Worm (Caenorhabditis elegans) whole organism, L1 larva: Measurements from ENCODE around the gene T21D12.14.
A peak's percentile ranks its signal among the peaks of the same experiment; 100 is the strongest.

ENCODE experiments used
- C04F5.9 ChIP-seq: sonication (generic microtip); optimal IDR thresholded peaks from 2 replicates; lab custom pipeline; 2016; ENCODE audit warnings: missing genetic modification characterization, missing compliant biosample characterization
- C16A3.4 ChIP-seq: fragments of 150-350 bp; optimal IDR thresholded peaks from 2 replicates; lab custom pipeline; 2014; ENCODE audit warnings: missing biosample characterization, missing genetic modification characterization
- F16B12.6 ChIP-seq: fragments of 150-350 bp; optimal IDR thresholded peaks from 2 replicates; lab custom pipeline; 2014; ENCODE audit warnings: missing biosample characterization, missing genetic modification characterization
- Y116A8C.19 ChIP-seq: sonication (generic microtip); optimal IDR thresholded peaks from 2 replicates; lab custom pipeline; 2016; ENCODE audit warnings: missing compliant biosample characterization, missing genetic modification characterization, borderline replicate concordance
- aha-1 ChIP-seq: fragments of 150-350 bp; optimal IDR thresholded peaks from 2 replicates; lab custom pipeline; 2014; ENCODE audit warnings: missing biosample characterization, missing genetic modification characterization
- blmp-1 ChIP-seq: fragments of 150-350 bp; optimal IDR thresholded peaks from 2 replicates; lab custom pipeline; 2014; ENCODE audit warnings: missing biosample characterization, missing genetic modification characterization
- ceh-8 ChIP-seq: fragments of 200-800 bp; sonication (Bioruptor generic); optimal IDR thresholded peaks from 2 replicates; lab custom pipeline; 2018; ENCODE audit warnings: mild to moderate bottlenecking, missing genetic modification characterization, moderate library complexity, missing compliant biosample characterization
- ceh-88 ChIP-seq: fragments of 200-800 bp; sonication (Bioruptor generic); IDR thresholded peaks from 2 replicates; pipeline ENCODE4 v1.3.6; 2022; ENCODE audit warnings: missing genetic modification characterization, missing compliant biosample characterization
- ceh-90 ChIP-seq: sonication (generic microtip); optimal IDR thresholded peaks from 2 replicates; lab custom pipeline; 2016; ENCODE audit warnings: missing genetic modification characterization, missing compliant biosample characterization
- dpl-1 ChIP-seq, 3 experiments: fragments of 150-350 bp in 2 of 3; sonication (generic microtip) in 1 of 3; optimal IDR thresholded peaks; 2 replicates each; lab custom pipeline; 2014 to 2017; ENCODE audit warnings: missing biosample characterization in 3 of 3, missing genetic modification characterization in 3 of 3, missing genetic modification reagents in 3 of 3
- dsc-1 ChIP-seq: sonication (generic microtip); optimal IDR thresholded peaks from 2 replicates; lab custom pipeline; 2016; ENCODE audit warnings: mild to moderate bottlenecking, missing genetic modification characterization, missing compliant biosample characterization
- efl-1 ChIP-seq, 4 experiments: fragments of 150-350 bp; optimal IDR thresholded peaks in 3 of 4; peaks in 1 of 4; 1 replicate in 1 of 4; 2 replicates in 3 of 4; lab custom pipeline; 2014; ENCODE audit warnings: missing biosample characterization in 2 of 4, missing genetic modification characterization in 2 of 4, missing genetic modification reagents in 2 of 4
- egl-13 ChIP-seq: sonication (generic microtip); optimal IDR thresholded peaks from 2 replicates; lab custom pipeline; 2016; ENCODE audit warnings: missing genotype, missing genetic modification reagents, missing genetic modification characterization, missing compliant biosample characterization
- elt-2 ChIP-seq: sonication (generic microtip); optimal IDR thresholded peaks from 2 replicates; lab custom pipeline; 2016; ENCODE audit warnings: missing genetic modification characterization, mild to moderate bottlenecking, inconsistent platforms, missing compliant biosample characterization, missing genetic modification reagents
- elt-3 ChIP-seq, 6 experiments: fragments of 150-350 bp in 1 of 6; sonication (generic microtip); optimal IDR thresholded peaks; 2 replicates each; lab custom pipeline; 2017 to 2018; ENCODE audit warnings: missing biosample characterization in 6 of 6, missing genetic modification characterization in 6 of 6, inconsistent platforms in 1 of 6
- fkh-10 ChIP-seq: sonication (generic microtip); optimal IDR thresholded peaks from 2 replicates; lab custom pipeline; 2017; ENCODE audit warnings: missing biosample characterization, missing genetic modification reagents, missing genetic modification characterization
- fkh-4 ChIP-seq: sonication (generic microtip); optimal IDR thresholded peaks from 2 replicates; lab custom pipeline; 2016; ENCODE audit warnings: missing compliant biosample characterization, missing genetic modification characterization, borderline replicate concordance
- fkh-8 ChIP-seq: sonication (generic microtip); optimal IDR thresholded peaks from 2 replicates; lab custom pipeline; 2016; ENCODE audit warnings: mild to moderate bottlenecking, missing genetic modification characterization, missing compliant biosample characterization
- hlh-4 ChIP-seq: sonication (generic microtip); optimal IDR thresholded peaks from 2 replicates; lab custom pipeline; 2016; ENCODE audit warnings: mild to moderate bottlenecking, missing genetic modification characterization, missing compliant biosample characterization
- hpl-2 ChIP-seq: fragments of 150-350 bp; optimal IDR thresholded peaks from 2 replicates; lab custom pipeline; 2014; ENCODE audit warnings: missing biosample characterization, missing genetic modification reagents, missing genetic modification characterization
- irx-1 ChIP-seq: sonication (generic microtip); optimal IDR thresholded peaks from 2 replicates; lab custom pipeline; 2016; ENCODE audit warnings: missing genetic modification characterization, missing compliant biosample characterization
- lin-13 ChIP-seq: fragments of 150-350 bp; optimal IDR thresholded peaks from 2 replicates; lab custom pipeline; 2014; ENCODE audit warnings: missing biosample characterization, missing genetic modification reagents, missing genetic modification characterization
- lin-14 ChIP-seq: fragments of 200-800 bp; sonication (Bioruptor generic); optimal IDR thresholded peaks from 2 replicates; lab custom pipeline; 2018; ENCODE audit warnings: mild to moderate bottlenecking, missing genetic modification characterization, moderate library complexity, missing compliant biosample characterization
- lin-15B ChIP-seq: fragments of 150-350 bp; sonication (generic microtip); optimal IDR thresholded peaks from 3 replicates; lab custom pipeline; 2014; ENCODE audit warnings: missing biosample characterization, missing genetic modification characterization
- lin-35 ChIP-seq, 2 experiments: fragments of 150-350 bp; optimal IDR thresholded peaks; 2 replicates each; lab custom pipeline; 2014; ENCODE audit warnings: missing biosample characterization in 2 of 2, missing genetic modification characterization in 2 of 2, missing genetic modification reagents in 2 of 2
- lir-3 ChIP-seq: sonication (generic microtip); optimal IDR thresholded peaks from 2 replicates; lab custom pipeline; 2016; ENCODE audit warnings: mild to moderate bottlenecking, missing genetic modification characterization, moderate library complexity, missing compliant biosample characterization; ENCODE audit not compliant: poor library complexity
- lsy-2 ChIP-seq, 2 experiments: fragments of 150-350 bp; optimal IDR thresholded peaks; 2 replicates each; lab custom pipeline; 2014; ENCODE audit warnings: missing biosample characterization in 2 of 2, missing genetic modification characterization in 2 of 2
- nhr-11 ChIP-seq: fragments of 150-350 bp; optimal IDR thresholded peaks from 2 replicates; lab custom pipeline; 2014; ENCODE audit warnings: missing biosample characterization, missing genetic modification characterization
- nhr-12 ChIP-seq: sonication (generic microtip); optimal IDR thresholded peaks from 2 replicates; lab custom pipeline; 2017; ENCODE audit warnings: missing biosample characterization, missing genetic modification characterization
- nhr-19 ChIP-seq: fragments of 200-800 bp; sonication (Bioruptor generic); conservative IDR thresholded peaks from 2 replicates; pipeline ENCODE4 v1.3.6; 2022; ENCODE audit warnings: missing genetic modification characterization, missing compliant biosample characterization
- nhr-20 ChIP-seq: sonication (generic microtip); optimal IDR thresholded peaks from 2 replicates; lab custom pipeline; 2016; ENCODE audit warnings: mild to moderate bottlenecking, missing genetic modification characterization, missing compliant biosample characterization
- nhr-237 ChIP-seq: fragments of 150-350 bp; optimal IDR thresholded peaks from 2 replicates; lab custom pipeline; 2014; ENCODE audit warnings: missing biosample characterization, missing genetic modification characterization
- nhr-47 ChIP-seq: sonication (generic microtip); optimal IDR thresholded peaks from 2 replicates; lab custom pipeline; 2016; ENCODE audit warnings: mild to moderate bottlenecking, missing genetic modification characterization, moderate library complexity, missing compliant biosample characterization
- nhr-71 ChIP-seq: sonication (generic microtip); optimal IDR thresholded peaks from 2 replicates; lab custom pipeline; 2016; ENCODE audit warnings: mild to moderate bottlenecking, missing genetic modification characterization, moderate library complexity, missing compliant biosample characterization
- nhr-85 ChIP-seq: sonication (generic microtip); peaks from one replicate; lab custom pipeline; 2016; ENCODE audit warnings: missing genetic modification characterization, inconsistent platforms, missing compliant biosample characterization
- nhr-90 ChIP-seq: sonication (generic microtip); optimal IDR thresholded peaks from 2 replicates; lab custom pipeline; 2016; ENCODE audit warnings: mild to moderate bottlenecking, missing genetic modification characterization, missing compliant biosample characterization; ENCODE audit not compliant: poor library complexity
- pag-3 ChIP-seq: sonication (generic microtip); optimal IDR thresholded peaks from 2 replicates; lab custom pipeline; 2017; ENCODE audit warnings: missing genetic modification characterization, mild to moderate bottlenecking, missing compliant biosample characterization, antibody characterized with exemption, borderline replicate concordance; ENCODE audit not compliant: insufficient read depth
- pax-3 ChIP-seq: fragments of 200-800 bp; sonication (Bioruptor generic); optimal IDR thresholded peaks from 2 replicates; lab custom pipeline; 2018; ENCODE audit warnings: mild to moderate bottlenecking, missing genetic modification characterization, moderate library complexity, missing compliant biosample characterization
- rnt-1 ChIP-seq: sonication (generic microtip); optimal IDR thresholded peaks from 2 replicates; lab custom pipeline; 2016; ENCODE audit warnings: mild to moderate bottlenecking, missing genetic modification characterization, moderate library complexity, missing compliant biosample characterization
- snu-23 ChIP-seq: sonication (generic microtip); optimal IDR thresholded peaks from 2 replicates; lab custom pipeline; 2016; ENCODE audit warnings: missing genetic modification characterization, missing compliant biosample characterization
- sox-4 ChIP-seq: sonication (generic microtip); optimal IDR thresholded peaks from 2 replicates; lab custom pipeline; 2016; ENCODE audit warnings: missing genetic modification characterization, missing compliant biosample characterization
- swsn-7 ChIP-seq: sonication (generic microtip); optimal IDR thresholded peaks from 2 replicates; lab custom pipeline; 2016; ENCODE audit warnings: missing genetic modification characterization, missing compliant biosample characterization
- tbx-2 ChIP-seq: sonication (generic microtip); optimal IDR thresholded peaks from 2 replicates; lab custom pipeline; 2016; ENCODE audit warnings: missing genetic modification characterization, missing compliant biosample characterization
- tlp-1 ChIP-seq: fragments of 150-350 bp; optimal IDR thresholded peaks from 2 replicates; lab custom pipeline; 2014; ENCODE audit warnings: missing biosample characterization, missing genetic modification characterization
- unc-62 ChIP-seq: fragments of 150-350 bp; optimal IDR thresholded peaks from 2 replicates; lab custom pipeline; 2014; ENCODE audit warnings: missing biosample characterization, missing genetic modification reagents, missing genetic modification characterization
- xbp-1 ChIP-seq: sonication (generic microtip); optimal IDR thresholded peaks from 2 replicates; lab custom pipeline; 2016; ENCODE audit warnings: missing genetic modification characterization, missing compliant biosample characterization
- zip-4 ChIP-seq: fragments of 200-800 bp; sonication (Bioruptor generic); optimal IDR thresholded peaks from 2 replicates; lab custom pipeline; 2018; ENCODE audit warnings: mild to moderate bottlenecking, missing genetic modification characterization, moderate library complexity, missing compliant biosample characterization
- ztf-11 ChIP-seq, 2 experiments: sonication (generic microtip); optimal IDR thresholded peaks; 2 replicates each; lab custom pipeline; 2016 to 2017; ENCODE audit warnings: missing genetic modification characterization in 2 of 2, missing biosample characterization in 1 of 2, missing compliant biosample characterization in 1 of 2

T21D12.14 gene

DNA sequence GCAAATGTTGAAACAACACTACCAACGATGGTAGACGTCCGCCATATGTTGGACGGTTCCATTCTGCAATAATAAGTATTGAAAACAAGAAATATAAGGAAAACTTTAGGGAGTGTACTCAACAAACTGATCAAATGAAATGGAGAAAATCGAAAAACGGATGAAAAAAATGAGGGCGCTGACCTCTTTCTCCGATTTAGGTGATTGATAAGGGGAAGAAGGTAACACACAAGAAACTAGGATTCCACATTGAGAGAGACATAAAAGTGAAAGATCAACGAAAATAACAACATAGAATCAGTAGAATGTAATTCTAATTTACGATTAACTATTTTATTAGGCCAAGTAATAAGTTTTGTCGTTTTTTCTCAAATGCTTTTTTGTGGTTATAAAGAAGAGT, 28.8 kb downstream of the T21D12.14 start, which contains the start of gene dpy-9:
Gene dpy-9 (minus strand): TSS at position 63 of the 400 bp plus-strand sequence.
- TF ChIP-seq nhr-11 (no peak), elt-3 (tag; optimal IDR thresholded peaks at IDR 0.05; lab: Kevin White, UChicago) (peak in 1 of 6 experiments; percentile 50), blmp-1 (tag; lab: Kevin White, UChicago) (peak; percentile 96)

DNA sequence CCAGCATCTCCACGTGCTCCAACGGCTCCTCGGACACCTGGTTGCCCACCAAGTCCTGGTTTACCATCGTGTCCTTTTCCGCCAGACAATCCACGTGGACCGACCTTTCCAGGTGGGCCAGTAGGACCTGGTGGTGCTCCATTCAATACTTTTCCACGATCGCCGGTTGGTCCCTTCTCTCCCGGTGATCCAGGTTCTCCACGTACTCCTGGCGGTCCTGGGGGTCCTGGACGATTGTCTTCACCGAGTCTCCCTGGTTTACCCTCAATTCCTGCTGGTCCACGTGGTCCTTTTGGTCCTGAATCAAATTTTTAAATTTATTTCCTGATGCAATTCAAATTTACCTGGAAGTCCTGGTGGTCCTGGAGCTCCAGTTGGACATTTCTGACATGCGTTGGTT, 29.6 kb downstream of the T21D12.14 start:
- no peak for TF ChIP-seq zip-4 (GFP tag; lab: Kevin White, UChicago)
- no peak for TF ChIP-seq F16B12.6 (tag; lab: Kevin White, UChicago)
- TF ChIP-seq fkh-8 = no peak
- TF ChIP-seq ztf-11 (tag; optimal IDR thresholded peaks at IDR 0.05; lab: Kevin White, UChicago) = no peak
- TF ChIP-seq nhr-19 (GFP tag; lab: Robert Waterston, UW) = no peak
- TF ChIP-seq aha-1 (tag; lab: Kevin White, UChicago) = no peak
- no peak for TF ChIP-seq elt-2 (tag; lab: Kevin White, UChicago)
- no peak for TF ChIP-seq ceh-90 (tag; lab: Kevin White, UChicago)
- TF ChIP-seq nhr-237 = no peak
- no peak for TF ChIP-seq unc-62
- TF ChIP-seq xbp-1 (tag; lab: Kevin White, UChicago) = no peak
- TF ChIP-seq ceh-88 (GFP tag; lab: Robert Waterston, UW) = no peak
- TF ChIP-seq nhr-12 (tag; lab: Kevin White, UChicago) = no peak
- no peak for TF ChIP-seq hlh-4 (tag; lab: Kevin White, UChicago)
- TF ChIP-seq Y116A8C.19 (tag; lab: Kevin White, UChicago) = no peak
- no peak for TF ChIP-seq pag-3
- TF ChIP-seq, all 84 proteins: peak for 0

ce11 chrIV:257095-257494, 30.8 kb downstream of the T21D12.14 start, which contains the start of gene R02D3.8:
R02D3.8 (minus strand) TSS chrIV:257203.
- peak; percentile 42 for TF ChIP-seq xbp-1 (tag; lab: Kevin White, UChicago)
- TF ChIP-seq nhr-47 (tag; lab: Kevin White, UChicago) = peak; percentile 64
- TF ChIP-seq dpl-1 (GFP tag; optimal IDR thresholded peaks at IDR 0.05; lab: Kevin White, UChicago) = peak; percentile 48 to 67 (median 55)
- no peak for TF ChIP-seq hpl-2 (GFP tag; lab: Kevin White, UChicago)
- peak; percentile 27 for TF ChIP-seq irx-1 (tag; lab: Kevin White, UChicago)
- TF ChIP-seq nhr-20 (tag; lab: Kevin White, UChicago) = peak; percentile 40
- TF ChIP-seq tbx-2 (tag; lab: Kevin White, UChicago) = peak; percentile 21
- TF ChIP-seq nhr-90 (tag; lab: Kevin White, UChicago) = peak; percentile 61
- TF ChIP-seq lir-3 (tag; lab: Kevin White, UChicago) = peak; percentile 72
- TF ChIP-seq tlp-1 (tag; lab: Kevin White, UChicago) = no peak
- peak; percentile 75 for TF ChIP-seq ceh-90 (tag; lab: Kevin White, UChicago)
- TF ChIP-seq nhr-85 = peak; percentile 47
- peak; percentile 89 for TF ChIP-seq rnt-1 (tag; lab: Kevin White, UChicago)
- TF ChIP-seq lin-15B (tag; lab: Kevin White, UChicago) = peak; percentile 4
- peak; percentile 62 for TF ChIP-seq snu-23 (GFP tag; lab: Kevin White, UChicago)
- TF ChIP-seq fkh-8 = peak; percentile 12
- peak in 1 of 2 experiments; percentile 46 for TF ChIP-seq ztf-11 (tag; optimal IDR thresholded peaks at IDR 0.05; lab: Kevin White, UChicago)
- no peak for TF ChIP-seq sox-4 (tag; lab: Kevin White, UChicago)
- no peak for TF ChIP-seq C04F5.9 (tag; lab: Kevin White, UChicago)
- peak; percentile 35 for TF ChIP-seq C16A3.4
- no peak for TF ChIP-seq fkh-10 (GFP tag; lab: Kevin White, UChicago)
- TF ChIP-seq fkh-4 = peak; percentile 11
- peak; percentile 31 for TF ChIP-seq swsn-7 (tag; lab: Kevin White, UChicago)
- no peak for TF ChIP-seq nhr-12 (tag; lab: Kevin White, UChicago)
- peak; percentile 48 for TF ChIP-seq dsc-1 (tag; lab: Kevin White, UChicago)
- TF ChIP-seq lsy-2 (tag; optimal IDR thresholded peaks at IDR 0.05; lab: Kevin White, UChicago) = peak; percentile 35 to 66
- TF ChIP-seq pax-3 = no peak
- TF ChIP-seq lin-35 (GFP tag; optimal IDR thresholded peaks at IDR 0.05; lab: Kevin White, UChicago) = peak; percentile 50 to 59
- peak; percentile 70 for TF ChIP-seq nhr-71 (tag; lab: Kevin White, UChicago)
- TF ChIP-seq lin-13 (GFP tag; lab: Kevin White, UChicago) = peak; percentile 31
- TF ChIP-seq efl-1 (optimal IDR thresholded peaks at IDR 0.05; lab: Kevin White, UChicago) = peak; percentile 45 to 65
- peak; percentile 64 to 95 for TF ChIP-seq efl-1 (GFP tag; optimal IDR thresholded peaks at IDR 0.05 in 1 of 2; lab: Kevin White, UChicago)
- no peak for TF ChIP-seq ceh-8 (GFP tag; lab: Kevin White, UChicago)
- TF ChIP-seq lin-14 = peak; percentile 29
- TF ChIP-seq egl-13 = peak; percentile 25
